Worm (Caenorhabditis elegans): ENCODE data around the gene pmk-2.

Gene pmk-2

ce11 chrIV:8130131-8130611 is 13.1 kb upstream of the pmk-2 start, which contains the start of the genes ndub-11 and moc-3:
ndub-11 (minus strand) TSS chrIV:8130231.
moc-3 (plus strand) TSS chrIV:8130561.
- no peak for TF ChIP-seq fkh-6 (tag; optimal IDR thresholded peaks at IDR 0.05)
- no peak for TF ChIP-seq pha-4 (tag; optimal IDR thresholded peaks at IDR 0.05)
- no peak for TF ChIP-seq tbx-2 (tag; optimal IDR thresholded peaks at IDR 0.05)
- no peak for TF ChIP-seq elt-4 (tag; optimal IDR thresholded peaks at IDR 0.05)
- TF ChIP-seq npax-4 (tag; optimal IDR thresholded peaks at IDR 0.05) = no peak
- TF ChIP-seq tbx-7 (tag; optimal IDR thresholded peaks at IDR 0.05) = no peak
- no peak for TF ChIP-seq hlh-15 (tag; optimal IDR thresholded peaks at IDR 0.05)
- TF ChIP-seq ceh-18 (tag; optimal IDR thresholded peaks at IDR 0.05) = no peak
- no peak for TF ChIP-seq pha-2 (tag; optimal IDR thresholded peaks at IDR 0.05)
- no peak for TF ChIP-seq hlh-13 (GFP tag; optimal IDR thresholded peaks at IDR 0.05)
- TF ChIP-seq lim-6 (tag; optimal IDR thresholded peaks at IDR 0.05) = no peak

ce11 chrIV:8133536-8133935 is 9.8 kb upstream of the pmk-2 start, which contains the start of gene sph-1:
sph-1 (minus strand) TSS chrIV:8133558.
- TF ChIP-seq dmd-4 (tag; optimal IDR thresholded peaks at IDR 0.05; ENCODE audit: borderline replicate concordance) (no peak), ceh-14 (tag; optimal IDR thresholded peaks at IDR 0.05) (no peak), pag-3 (tag; optimal IDR thresholded peaks at IDR 0.05; ENCODE audit: borderline replicate concordance) (no peak), ceh-48 (tag; optimal IDR thresholded peaks at IDR 0.05) (no peak), elt-2 (tag; optimal IDR thresholded peaks at IDR 0.05) (peak; percentile 58), dve-1 (tag; optimal IDR thresholded peaks at IDR 0.05) (peak; percentile 31), pax-1 (tag; optimal IDR thresholded peaks at IDR 0.05) (peak; percentile 74), sdc-2 (tag; optimal IDR thresholded peaks at IDR 0.05) (no peak), eyg-1 (tag; optimal IDR thresholded peaks at IDR 0.05) (no peak), rnt-1 (tag; optimal IDR thresholded peaks at IDR 0.05) (no peak), ahr-1 (tag; optimal IDR thresholded peaks at IDR 0.05) (no peak), zip-5 (tag; optimal IDR thresholded peaks at IDR 0.05) (no peak), che-1 (tag; optimal IDR thresholded peaks at IDR 0.05) (no peak), F13H6.1 (tag; optimal IDR thresholded peaks at IDR 0.05) (no peak), sox-2 (GFP tag; IDR thresholded peaks at IDR 0.05) (no peak), Y22D7AL.16 (tag; optimal IDR thresholded peaks at IDR 0.05) (no peak)

ce11 chrIV:8136005-8136512 is 7.2 kb upstream of the pmk-2 start, which contains the start of the genes isp-1 and islo-1:
isp-1 (minus strand) TSS chrIV:8136055.
islo-1 (plus strand) TSS chrIV:8136389.
- TF ChIP-seq pqm-1 (tag; optimal IDR thresholded peaks at IDR 0.05) (no peak), ref-2 (tag; optimal IDR thresholded peaks at IDR 0.05) (peak; percentile 56), ceh-31 (tag; optimal IDR thresholded peaks at IDR 0.05) (peak; percentile 55), ama-1 (optimal IDR thresholded peaks at IDR 0.05) (no peak), madf-2 (tag; optimal IDR thresholded peaks at IDR 0.05) (no peak), tbx-2 (tag; optimal IDR thresholded peaks at IDR 0.05) (peak; percentile 55), ceh-18 (tag; optimal IDR thresholded peaks at IDR 0.05) (peak; percentile 79), unc-55 (GFP tag; optimal IDR thresholded peaks at IDR 0.05) (peak; percentile 17), pag-3 (tag; optimal IDR thresholded peaks at IDR 0.05; ENCODE audit: borderline replicate concordance) (no peak), rnt-1 (tag; optimal IDR thresholded peaks at IDR 0.05) (peak; percentile 50), sox-4 (tag; optimal IDR thresholded peaks at IDR 0.05) (no peak), K09A11.1 (tag; optimal IDR thresholded peaks at IDR 0.05; ENCODE audit: insufficient read depth) (no peak), tbx-7 (tag; optimal IDR thresholded peaks at IDR 0.05) (no peak), nfya-1 (tag; optimal IDR thresholded peaks at IDR 0.05) (peak; percentile 60), unc-42 (tag; optimal IDR thresholded peaks at IDR 0.05) (peak; percentile 4), gmeb-2 (tag; optimal IDR thresholded peaks at IDR 0.05) (no peak), ceh-6 (GFP tag; optimal IDR thresholded peaks at IDR 0.05) (no peak), ceh-34 (tag; optimal IDR thresholded peaks at IDR 0.05) (peak; percentile 34), hlh-30 (tag; optimal IDR thresholded peaks at IDR 0.05; ENCODE audit: insufficient read depth) (peak; percentile 41), elt-2 (tag; optimal IDR thresholded peaks at IDR 0.05) (peak; percentile 36)
